Worm (Caenorhabditis elegans) whole organism, L3 larva: ENCODE data around the gene coa-1.

Experiments
- ama-1 ChIP-seq: fragments of 150-350 bp; optimal IDR thresholded peaks from 2 replicates; lab custom pipeline; 2018
- ceh-16 ChIP-seq: sonication (generic microtip); optimal IDR thresholded peaks from 2 replicates; lab custom pipeline; 2017; ENCODE audit warnings: missing biosample characterization, missing genetic modification characterization
- egl-27 ChIP-seq: sonication (generic microtip); optimal IDR thresholded peaks from 4 replicates; lab custom pipeline; 2017; ENCODE audit warnings: missing biosample characterization, missing genetic modification reagents, missing genetic modification characterization
- elt-2 ChIP-seq: sonication (generic microtip); optimal IDR thresholded peaks from 2 replicates; lab custom pipeline; 2016; ENCODE audit warnings: missing genetic modification reagents, mild to moderate bottlenecking, missing genetic modification characterization, missing compliant biosample characterization
- eor-1 ChIP-seq, 2 experiments: fragments of 150-350 bp; optimal IDR thresholded peaks; 2 replicates each; lab custom pipeline; 2014 to 2018; ENCODE audit warnings: missing biosample characterization in 2 of 2, missing genetic modification characterization in 2 of 2
- fkh-10 ChIP-seq: sonication (generic microtip); optimal IDR thresholded peaks from 2 replicates; lab custom pipeline; 2017; ENCODE audit warnings: missing biosample characterization, missing genetic modification reagents, missing genetic modification characterization
- fos-1 ChIP-seq: fragments of 150-350 bp; optimal IDR thresholded peaks from 2 replicates; lab custom pipeline; 2014; ENCODE audit warnings: missing biosample characterization, missing genetic modification characterization
- hmg-11 ChIP-seq: sonication (generic microtip); optimal IDR thresholded peaks from 2 replicates; lab custom pipeline; 2016; ENCODE audit warnings: missing genetic modification characterization, missing compliant biosample characterization
- lin-15B ChIP-seq: fragments of 150-350 bp; optimal IDR thresholded peaks from 2 replicates; lab custom pipeline; 2014; ENCODE audit warnings: missing biosample characterization, missing genetic modification characterization
- lin-39 ChIP-seq: fragments of 150-350 bp; optimal IDR thresholded peaks from 2 replicates; lab custom pipeline; 2018; ENCODE audit warnings: missing biosample characterization, missing genetic modification reagents, missing genetic modification characterization
- lsy-12 ChIP-seq: sonication (generic microtip); optimal IDR thresholded peaks from 2 replicates; lab custom pipeline; 2016; ENCODE audit warnings: mild to moderate bottlenecking, missing genetic modification characterization, missing compliant biosample characterization
- nfya-1 ChIP-seq: sonication (generic microtip); optimal IDR thresholded peaks from 2 replicates; lab custom pipeline; 2017; ENCODE audit warnings: missing genetic modification characterization, mild to moderate bottlenecking, missing compliant biosample characterization, antibody characterized with exemption, moderate library complexity; ENCODE audit not compliant: insufficient read depth
- nhr-11 ChIP-seq: fragments of 150-350 bp; optimal IDR thresholded peaks from 2 replicates; lab custom pipeline; 2014; ENCODE audit warnings: missing biosample characterization, missing genetic modification characterization
- nhr-23 ChIP-seq: fragments of 150-350 bp; optimal IDR thresholded peaks from 2 replicates; lab custom pipeline; 2014; ENCODE audit warnings: missing biosample characterization, missing genetic modification reagents, missing genetic modification characterization
- nhr-237 ChIP-seq: fragments of 150-350 bp; optimal IDR thresholded peaks from 2 replicates; lab custom pipeline; 2014; ENCODE audit warnings: missing biosample characterization, missing genetic modification characterization
- nhr-43 ChIP-seq: sonication (generic microtip); optimal IDR thresholded peaks from 2 replicates; lab custom pipeline; 2016; ENCODE audit warnings: mild to moderate bottlenecking, missing genetic modification characterization, missing compliant biosample characterization; ENCODE audit not compliant: poor library complexity, severe bottlenecking
- nhr-76 ChIP-seq: fragments of 150-350 bp; sonication (generic microtip); optimal IDR thresholded peaks from 5 replicates; lab custom pipeline; 2014; ENCODE audit warnings: missing biosample characterization, missing genetic modification characterization
- pha-4 ChIP-seq: fragments of 150-350 bp; optimal IDR thresholded peaks from 2 replicates; lab custom pipeline; 2014; ENCODE audit warnings: missing biosample characterization, missing genetic modification reagents, missing genetic modification characterization
- sea-2 ChIP-seq: fragments of 150-350 bp; sonication (generic microtip); optimal IDR thresholded peaks from 4 replicates; lab custom pipeline; 2014; ENCODE audit warnings: missing biosample characterization, missing genetic modification reagents, missing genetic modification characterization

Gene coa-1

DNA sequence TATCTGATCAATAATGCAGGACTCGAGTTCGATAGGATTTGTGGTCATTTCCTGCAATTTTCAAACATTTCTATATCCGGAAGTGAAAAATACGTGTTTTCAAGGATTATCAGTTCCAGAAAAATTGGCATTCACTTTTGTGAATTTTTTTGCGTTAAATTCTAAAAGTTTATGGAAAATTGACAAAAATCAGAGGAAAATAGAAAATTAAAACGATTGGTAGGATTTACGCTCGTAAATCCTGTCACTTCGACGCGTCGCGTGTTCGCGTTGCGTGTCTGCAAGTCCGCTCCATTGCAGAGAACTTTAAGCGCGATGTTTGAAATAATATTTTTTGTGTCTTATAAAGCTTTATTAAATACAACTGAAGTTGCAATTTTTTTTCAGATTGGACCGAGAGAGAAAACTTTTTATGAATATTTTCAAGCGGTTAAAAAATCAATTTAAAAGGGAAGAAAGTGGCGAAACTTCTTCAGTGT lies 50.3 kb downstream of the coa-1 start, which contains the start of gene rcat-1 (continued):
- TF ChIP-seq nhr-23 = peak; percentile 82
- peak; percentile 91 for TF ChIP-seq nfya-1
- peak; percentile 55 for TF ChIP-seq ama-1 (lab: Kevin White, UChicago)
- no peak for TF ChIP-seq fos-1 (tag; lab: Kevin White, UChicago)
- TF ChIP-seq nhr-11 (tag; lab: Kevin White, UChicago) = no peak
- no peak for TF ChIP-seq ceh-16 (tag; lab: Kevin White, UChicago)
- TF ChIP-seq eor-1 (tag; optimal IDR thresholded peaks at IDR 0.05; lab: Kevin White, UChicago) = no peak
- TF ChIP-seq egl-27 (tag; lab: Kevin White, UChicago) = no peak
- no peak for TF ChIP-seq nhr-76 (tag; lab: Kevin White, UChicago)
- peak; percentile 43 for TF ChIP-seq fkh-10
- TF ChIP-seq nhr-237 (tag; lab: Kevin White, UChicago) = no peak

DNA sequence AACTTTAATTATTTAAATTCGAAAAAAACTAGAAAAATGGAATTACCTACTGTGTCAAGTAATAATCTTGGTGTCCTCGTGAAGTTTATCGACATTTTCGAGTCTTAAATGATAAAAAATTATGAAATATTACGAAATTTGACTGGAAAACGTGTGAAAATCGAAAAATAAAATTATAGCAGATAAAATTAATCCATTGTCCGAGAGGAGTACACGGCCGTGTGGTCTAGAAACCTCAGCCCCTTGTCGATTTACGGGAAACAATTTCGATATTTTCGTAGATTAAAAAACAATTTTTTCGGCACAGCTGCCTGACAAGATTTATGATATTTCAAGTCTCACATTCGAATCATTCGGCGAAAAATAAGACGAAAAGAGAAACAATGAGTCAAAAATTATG lies 52.0 kb downstream of the coa-1 start, which contains the start of gene R02D3.8:
Gene R02D3.8, minus strand, starts transcription at position 109 of the 400 bp plus-strand sequence.
- TF ChIP-seq lsy-12 (peak; percentile 17), lin-15B (tag; lab: Kevin White, UChicago) (peak; percentile 64), pha-4 (peak; percentile 35), elt-2 (tag; lab: Kevin White, UChicago) (peak; percentile 16), eor-1 (tag; optimal IDR thresholded peaks at IDR 0.05; lab: Kevin White, UChicago) (no peak), egl-27 (tag; lab: Kevin White, UChicago) (no peak), ama-1 (lab: Kevin White, UChicago) (peak; percentile 43), hmg-11 (tag; lab: Kevin White, UChicago) (peak; percentile 24), sea-2 (GFP tag; lab: Kevin White, UChicago) (no peak), nhr-23 (peak; percentile 57), nhr-43 (tag; lab: Kevin White, UChicago) (peak; percentile 54), nfya-1 (peak; percentile 52), ceh-16 (tag; lab: Kevin White, UChicago) (no peak), lin-39 (peak; percentile 25)
